Fruit fly (Drosophila melanogaster): ENCODE measurements around the gene CG12219.

CG12219 gene

DNA sequence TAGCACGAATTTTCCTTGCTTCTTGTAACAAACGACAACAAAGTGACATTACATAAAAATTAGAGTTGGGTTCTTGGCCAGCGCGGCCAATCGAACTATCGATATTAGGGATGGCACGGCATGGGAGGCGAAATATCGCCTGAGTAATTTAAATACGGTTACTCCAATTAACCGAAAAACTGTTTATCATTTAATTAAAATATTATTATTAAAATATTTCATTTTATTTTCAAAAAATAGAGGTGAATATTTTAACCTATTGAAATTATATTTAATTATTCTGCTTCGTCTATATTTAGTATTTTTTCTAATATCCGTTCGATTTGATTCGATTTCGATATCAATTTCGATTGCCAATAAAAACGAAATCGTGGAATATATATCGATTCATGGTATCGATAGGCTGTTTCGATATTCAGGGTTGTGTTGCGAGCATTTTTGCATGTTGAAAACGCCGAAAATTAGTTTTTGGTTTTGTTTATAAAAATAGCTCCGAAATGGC, 45.6 kb downstream of the CG12219 start, which contains the start of the genes Rbcn-3A and Spx:
Gene Rbcn-3A, minus strand, starts transcription at position 74 of the 502 bp plus-strand sequence.
Gene Spx, plus strand, starts transcription at position 409 of the 502 bp plus-strand sequence.
- peak; percentile 61 for TF ChIP-seq Eip78C (GFP tag)
- no peak for TF ChIP-seq Lpt (GFP tag; optimal IDR thresholded peaks at IDR 0.05)
- no peak for TF ChIP-seq Sox102F (GFP tag; optimal IDR thresholded peaks at IDR 0.05)
- no peak for TF ChIP-seq CG11902 (GFP tag; optimal IDR thresholded peaks at IDR 0.05)
- TF ChIP-seq CG9139 (GFP tag; optimal IDR thresholded peaks at IDR 0.05), result no peak
- no peak for TF ChIP-seq CG11294 (GFP tag; IDR thresholded peaks at IDR 0.05)
- peak; percentile 45 for TF ChIP-seq dsx (GFP tag; optimal IDR thresholded peaks at IDR 0.05; ENCODE audit: poor library complexity, severe bottlenecking)
- TF ChIP-seq achi (GFP tag; optimal IDR thresholded peaks at IDR 0.05), result peak; percentile 47
- peak; percentile 3 for TF ChIP-seq CG31627 (GFP tag; optimal IDR thresholded peaks at IDR 0.05)
- no peak for TF ChIP-seq CG10669 (GFP tag; optimal IDR thresholded peaks at IDR 0.05)
- no peak for TF ChIP-seq CG15336 (GFP tag; IDR thresholded peaks at IDR 0.05)
- no peak for TF ChIP-seq CG6163 (GFP tag; IDR thresholded peaks at IDR 0.05)
- no peak for TF ChIP-seq CG6276 (GFP tag; optimal IDR thresholded peaks at IDR 0.05)
- peak; percentile 10 for TF ChIP-seq CG34406 (GFP tag; optimal IDR thresholded peaks at IDR 0.05)
- TF ChIP-seq spab (GFP tag; optimal IDR thresholded peaks at IDR 0.05), result no peak
- TF ChIP-seq CG6808 (GFP tag; optimal IDR thresholded peaks at IDR 0.05), result no peak
- no peak for TF ChIP-seq CG3919 (GFP tag; optimal IDR thresholded peaks at IDR 0.05)
- TF ChIP-seq esn (GFP tag; optimal IDR thresholded peaks at IDR 0.05), result peak; percentile 42
- TF ChIP-seq CG8632 (GFP tag; optimal IDR thresholded peaks at IDR 0.05), result peak; percentile 20
- no peak for TF ChIP-seq salr (GFP tag; optimal IDR thresholded peaks at IDR 0.05)
- TF ChIP-seq Ets96B (tag; optimal IDR thresholded peaks at IDR 0.05), result no peak
- TF ChIP-seq Met (GFP tag; optimal IDR thresholded peaks at IDR 0.05), result no peak
- TF ChIP-seq acj6 (GFP tag; optimal IDR thresholded peaks at IDR 0.05), result peak; percentile 35
- no peak for TF ChIP-seq CG11762 (GFP tag; optimal IDR thresholded peaks at IDR 0.05; ENCODE audit: insufficient read depth)
- TF ChIP-seq Eip93F (GFP tag; optimal IDR thresholded peaks at IDR 0.05), result no peak
- TF ChIP-seq net (GFP tag; optimal IDR thresholded peaks at IDR 0.05), result no peak
- peak; percentile 39 for TF ChIP-seq vri (GFP tag; optimal IDR thresholded peaks at IDR 0.05)
- TF ChIP-seq OdsH (GFP tag; optimal IDR thresholded peaks at IDR 0.05), result no peak
- no peak for TF ChIP-seq cyc (GFP tag; optimal IDR thresholded peaks at IDR 0.05)
- TF ChIP-seq CG6854 (GFP tag; optimal IDR thresholded peaks at IDR 0.05), result no peak
- peak; percentile 41 for TF ChIP-seq CG3032 (tag; optimal IDR thresholded peaks at IDR 0.05)
- no peak for TF ChIP-seq Hr38 (GFP tag; optimal IDR thresholded peaks at IDR 0.05)
- TF ChIP-seq ss (GFP tag; optimal IDR thresholded peaks at IDR 0.05), result no peak
- TF ChIP-seq Eip75B (GFP tag; optimal IDR thresholded peaks at IDR 0.05), result no peak
- TF ChIP-seq fkh (GFP tag; optimal IDR thresholded peaks at IDR 0.05), result no peak
- TF ChIP-seq eg (GFP tag; IDR thresholded peaks at IDR 0.05), result 0 out of 3 replicates have a peak, but pooled peaks have one; percentile 13
- TF ChIP-seq Sox14 (GFP tag; optimal IDR thresholded peaks at IDR 0.05), result no peak
- TF ChIP-seq pdm3 (GFP tag; optimal IDR thresholded peaks at IDR 0.05), result no peak
- TF ChIP-seq lz (GFP tag; optimal IDR thresholded peaks at IDR 0.05), result peak; percentile 9
- TF ChIP-seq Sox15 (GFP tag; optimal IDR thresholded peaks at IDR 0.05), result no peak
- no peak for TF ChIP-seq CG16779 (tag; optimal IDR thresholded peaks at IDR 0.05)
- no peak for TF ChIP-seq Hr4 (GFP tag; optimal IDR thresholded peaks at IDR 0.05)
- no peak for TF ChIP-seq svp (GFP tag)
- TF ChIP-seq Gug (GFP tag; IDR thresholded peaks at IDR 0.05), result no peak
- no peak for TF ChIP-seq CG6792 (GFP tag; optimal IDR thresholded peaks at IDR 0.05)
- TF ChIP-seq Blimp-1 (GFP tag; optimal IDR thresholded peaks at IDR 0.05), result no peak
- no peak for TF ChIP-seq CG32006 (GFP tag; optimal IDR thresholded peaks at IDR 0.05)
- no peak for TF ChIP-seq CG8119 (GFP tag; IDR thresholded peaks at IDR 0.05)
- no peak for TF ChIP-seq Ets21C (GFP tag; optimal IDR thresholded peaks at IDR 0.05)
- no peak for TF ChIP-seq Smox (GFP tag; optimal IDR thresholded peaks at IDR 0.05)
- no peak for TF ChIP-seq Hr39 (GFP tag; optimal IDR thresholded peaks at IDR 0.05)
- no peak for TF ChIP-seq CG7368 (GFP tag; optimal IDR thresholded peaks at IDR 0.05)
- TF ChIP-seq topi (GFP tag; optimal IDR thresholded peaks at IDR 0.05), result peak; percentile 13
